Fruit fly (Drosophila melanogaster) whole organism, prepupa: ENCODE data around the gene CG13137.

Source experiments
- CG10631 ChIP-seq: fragments of 200-800 bp; sonication (Bioruptor generic); optimal IDR thresholded peaks from 2 replicates; lab custom pipeline; 2016; ENCODE audit warnings: missing biosample characterization, missing genetic modification characterization
- CG10669 ChIP-seq: fragments of 200-800 bp; sonication (Bioruptor generic); optimal IDR thresholded peaks from 3 replicates; lab custom pipeline; 2018; ENCODE audit warnings: missing biosample characterization, mild to moderate bottlenecking, missing genetic modification characterization, moderate library complexity
- CG11762 ChIP-seq: fragments of 200-800 bp; sonication (Bioruptor generic); optimal IDR thresholded peaks from 3 replicates; lab custom pipeline; 2016; ENCODE audit warnings: missing biosample characterization, missing genetic modification characterization; ENCODE audit not compliant: insufficient read depth
- CG11902 ChIP-seq: fragments of 200-800 bp; sonication (Bioruptor generic); optimal IDR thresholded peaks from 3 replicates; lab custom pipeline; 2016; ENCODE audit warnings: missing biosample characterization, missing genetic modification characterization
- CG15336 ChIP-seq: fragments of 200-800 bp; sonication (Bioruptor generic); IDR thresholded peaks from 2 replicates; pipeline ENCODE4 v1.3.6; 2022; ENCODE audit warnings: missing biosample characterization, missing genetic modification characterization
- CG16779 ChIP-seq: fragments of 200-800 bp; sonication (Bioruptor generic); optimal IDR thresholded peaks from 3 replicates; lab custom pipeline; 2017; ENCODE audit warnings: missing biosample characterization, mild to moderate bottlenecking, missing genetic modification characterization
- CG3032 ChIP-seq: fragments of 200-800 bp; optimal IDR thresholded peaks from 2 replicates; lab custom pipeline; 2019; ENCODE audit warnings: missing biosample characterization, mild to moderate bottlenecking, missing genetic modification characterization, moderate library complexity
- CG32006 ChIP-seq: fragments of 200-800 bp; sonication (Bioruptor generic); optimal IDR thresholded peaks from 3 replicates; lab custom pipeline; 2017; ENCODE audit warnings: missing biosample characterization, mild to moderate bottlenecking, missing genetic modification characterization
- CG34406 ChIP-seq: fragments of 200-800 bp; sonication (Bioruptor generic); optimal IDR thresholded peaks from 3 replicates; lab custom pipeline; 2016; ENCODE audit warnings: missing biosample characterization, missing genetic modification characterization
- CG3919 ChIP-seq: fragments of 200-800 bp; sonication (Bioruptor generic); optimal IDR thresholded peaks from 3 replicates; lab custom pipeline; 2016; ENCODE audit warnings: missing biosample characterization, missing genetic modification characterization
- CG4318 ChIP-seq: fragments of 200-800 bp; sonication (Bioruptor generic); optimal IDR thresholded peaks from 3 replicates; lab custom pipeline; 2017; ENCODE audit warnings: missing biosample characterization, mild to moderate bottlenecking, missing genetic modification characterization
- CG6163 ChIP-seq: fragments of 200-800 bp; sonication (Bioruptor generic); IDR thresholded peaks from 3 replicates; pipeline ENCODE4 v1.3.6; 2022; ENCODE audit warnings: missing biosample characterization, missing genetic modification characterization
- CG6276 ChIP-seq: fragments of 200-800 bp; sonication (Bioruptor generic); optimal IDR thresholded peaks from 2 replicates; lab custom pipeline; 2017; ENCODE audit warnings: missing biosample characterization, mild to moderate bottlenecking, missing genetic modification characterization
- CG6808 ChIP-seq: fragments of 200-800 bp; sonication (Bioruptor generic); optimal IDR thresholded peaks from 3 replicates; lab custom pipeline; 2017; ENCODE audit warnings: missing biosample characterization, missing genetic modification characterization, mild to moderate bottlenecking, moderate library complexity, missing genetic modification reagents
- CG6854 ChIP-seq: fragments of 200-800 bp; sonication (Bioruptor generic); optimal IDR thresholded peaks from 2 replicates; lab custom pipeline; 2017; ENCODE audit warnings: missing biosample characterization, mild to moderate bottlenecking, missing genetic modification characterization
- Eip75B ChIP-seq: fragments of 200-800 bp; sonication (Bioruptor generic); optimal IDR thresholded peaks from 3 replicates; lab custom pipeline; 2016; ENCODE audit warnings: missing biosample characterization, missing genetic modification characterization
- Eip78C ChIP-seq: fragments of 200-800 bp; sonication (Bioruptor generic); peaks from one replicate; lab custom pipeline; 2016; ENCODE audit warnings: missing biosample characterization, missing genetic modification characterization
- Ets21C ChIP-seq: fragments of 200-800 bp; sonication (Bioruptor generic); optimal IDR thresholded peaks from 3 replicates; lab custom pipeline; 2016; ENCODE audit warnings: missing biosample characterization, missing genetic modification characterization
- Hr38 ChIP-seq: sonication (Bioruptor generic); optimal IDR thresholded peaks from 2 replicates; lab custom pipeline; 2016; ENCODE audit warnings: missing biosample characterization, missing genetic modification characterization
- Met ChIP-seq: fragments of 200-800 bp; sonication (Bioruptor generic); optimal IDR thresholded peaks from 3 replicates; lab custom pipeline; 2016; ENCODE audit warnings: missing biosample characterization, missing genetic modification characterization
- OdsH ChIP-seq: fragments of 200-800 bp; sonication (Bioruptor generic); optimal IDR thresholded peaks from 3 replicates; lab custom pipeline; 2016; ENCODE audit warnings: missing biosample characterization, missing genetic modification characterization
- Smox ChIP-seq: fragments of 200-800 bp; sonication (Bioruptor generic); optimal IDR thresholded peaks from 3 replicates; lab custom pipeline; 2016; ENCODE audit warnings: missing biosample characterization, missing genetic modification characterization
- Sox102F ChIP-seq: fragments of 200-800 bp; sonication (Bioruptor generic); optimal IDR thresholded peaks from 2 replicates; lab custom pipeline; 2016; ENCODE audit warnings: missing biosample characterization, mild to moderate bottlenecking, missing genetic modification characterization
- Sox14 ChIP-seq: fragments of 200-800 bp; sonication (Bioruptor generic); optimal IDR thresholded peaks from 3 replicates; lab custom pipeline; 2016; ENCODE audit warnings: missing biosample characterization, missing genetic modification characterization
- Sox15 ChIP-seq: fragments of 200-800 bp; sonication (Bioruptor generic); optimal IDR thresholded peaks from 3 replicates; lab custom pipeline; 2016; ENCODE audit warnings: missing biosample characterization, missing genetic modification characterization
- achi ChIP-seq: fragments of 200-800 bp; sonication (Bioruptor generic); optimal IDR thresholded peaks from 3 replicates; lab custom pipeline; 2016; ENCODE audit warnings: missing biosample characterization, missing genetic modification characterization
- cyc ChIP-seq: fragments of 200-800 bp; sonication (Bioruptor generic); optimal IDR thresholded peaks from 3 replicates; lab custom pipeline; 2016; ENCODE audit warnings: missing biosample characterization, missing genetic modification characterization
- eg ChIP-seq: fragments of 200-800 bp; sonication (Bioruptor generic); IDR thresholded peaks from 3 replicates; pipeline ENCODE4 v1.3.6; 2022; ENCODE audit warnings: missing biosample characterization, missing genetic modification characterization
- esn ChIP-seq: fragments of 200-800 bp; sonication (Bioruptor generic); optimal IDR thresholded peaks from 2 replicates; lab custom pipeline; 2016; ENCODE audit warnings: missing biosample characterization, mild to moderate bottlenecking, missing genetic modification characterization, moderate library complexity
- fkh ChIP-seq: fragments of 200-800 bp; sonication (Bioruptor generic); optimal IDR thresholded peaks from 3 replicates; lab custom pipeline; 2017; ENCODE audit warnings: missing biosample characterization, mild to moderate bottlenecking, missing genetic modification characterization, moderate library complexity
- pdm3 ChIP-seq: fragments of 200-800 bp; sonication (Bioruptor generic); optimal IDR thresholded peaks from 3 replicates; lab custom pipeline; 2016; ENCODE audit warnings: missing biosample characterization, missing genetic modification characterization
- salr ChIP-seq, 2 experiments: fragments of 200-800 bp; sonication (Bioruptor generic); optimal IDR thresholded peaks; 3 replicates each; lab custom pipeline; 2016 to 2018; ENCODE audit warnings: missing biosample characterization in 2 of 2, missing genetic modification characterization in 2 of 2, mild to moderate bottlenecking in 1 of 2
- spab ChIP-seq: fragments of 200-800 bp; sonication (Bioruptor generic); optimal IDR thresholded peaks from 2 replicates; lab custom pipeline; 2017; ENCODE audit warnings: missing biosample characterization, mild to moderate bottlenecking, missing genetic modification characterization, missing genetic modification reagents
- topi ChIP-seq: fragments of 200-800 bp; sonication (Bioruptor generic); optimal IDR thresholded peaks from 3 replicates; lab custom pipeline; 2016; ENCODE audit warnings: missing biosample characterization, missing genetic modification characterization
- vri ChIP-seq: fragments of 200-800 bp; sonication (Bioruptor generic); optimal IDR thresholded peaks from 3 replicates; lab custom pipeline; 2016; ENCODE audit warnings: missing biosample characterization, mild to moderate bottlenecking, missing genetic modification characterization

The CG13137 gene

DNA sequence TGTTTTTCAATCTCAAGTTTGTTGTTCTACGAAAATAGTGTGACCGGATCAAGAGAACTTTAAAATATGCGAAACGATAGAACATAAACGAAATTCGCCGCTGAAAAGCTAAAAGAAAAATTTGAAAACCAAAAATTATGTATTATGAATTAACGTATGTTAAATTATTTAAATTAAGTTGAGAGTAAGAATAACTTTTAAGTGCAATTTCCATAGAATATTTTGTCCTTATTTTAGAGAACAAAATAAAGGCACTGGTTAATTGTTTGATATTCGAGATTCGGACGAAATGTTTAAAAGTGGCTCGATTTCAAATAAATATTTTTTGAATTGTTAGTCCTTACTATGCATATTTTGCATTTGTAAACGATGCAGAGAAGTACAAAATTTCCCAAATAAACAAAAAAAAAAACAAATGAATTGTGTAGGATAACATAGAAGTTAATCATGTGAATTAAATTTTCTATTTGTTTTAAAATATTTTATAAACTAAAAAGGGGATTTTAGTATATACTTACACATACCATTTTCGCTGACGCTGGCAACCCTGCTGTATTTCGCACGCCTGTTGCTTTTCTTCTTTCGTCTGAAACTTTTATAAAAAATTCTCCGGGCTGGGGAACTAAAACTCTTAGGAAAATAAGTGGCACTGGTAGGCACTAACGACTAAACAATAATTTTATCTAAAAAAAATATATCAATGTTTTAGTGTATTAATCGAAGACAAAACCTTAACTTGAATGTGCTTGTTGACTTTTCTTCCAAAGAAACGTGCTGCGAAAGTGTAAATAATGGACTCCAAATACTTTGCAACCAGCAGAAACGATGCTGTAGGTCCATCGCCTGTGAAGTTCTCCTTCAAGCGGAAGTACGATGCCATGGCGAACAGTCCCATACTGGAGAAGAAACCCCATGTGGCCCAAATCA lies 38.4 kb downstream of the CG13137 start, which contains the start of the genes CG5727 and ath:
Gene CG5727, minus strand, starts transcription at position 51 of the 927 bp plus-strand sequence.
Gene ath, plus strand, starts transcription at position 513 of the 927 bp plus-strand sequence.
- TF ChIP-seq CG32006 (GFP tag; lab: Kevin White, UChicago), result no peak
- TF ChIP-seq CG6163 (GFP tag; lab: Robert Waterston, UW), result no peak
- TF ChIP-seq spab (GFP tag; lab: Kevin White, UChicago), result no peak
- TF ChIP-seq salr (GFP tag; optimal IDR thresholded peaks at IDR 0.05; lab: Kevin White, UChicago), result no peak
- TF ChIP-seq vri, result no peak
- no peak for TF ChIP-seq cyc (GFP tag; lab: Kevin White, UChicago)
- TF ChIP-seq esn (GFP tag; lab: Kevin White, UChicago), result peak; percentile 18
- no peak for TF ChIP-seq CG34406 (GFP tag; lab: Kevin White, UChicago)
- peak; percentile 73 for TF ChIP-seq fkh
- TF ChIP-seq Smox (GFP tag; lab: Kevin White, UChicago), result no peak
- TF ChIP-seq CG10669 (GFP tag; lab: Kevin White, UChicago), result no peak
- TF ChIP-seq CG4318 (GFP tag; lab: Kevin White, UChicago), result no peak
- no peak for TF ChIP-seq CG6808 (GFP tag; lab: Kevin White, UChicago)
- peak; percentile 0 for TF ChIP-seq CG11762 (GFP tag; lab: Kevin White, UChicago)
- TF ChIP-seq eg, result no peak
- TF ChIP-seq CG3919 (GFP tag; lab: Kevin White, UChicago), result no peak
- TF ChIP-seq Sox15 (GFP tag; lab: Kevin White, UChicago), result no peak
- TF ChIP-seq Eip78C, result peak; percentile 71
- no peak for TF ChIP-seq CG10631
- peak; percentile 44 for TF ChIP-seq CG3032 (tag; lab: Kevin White, UChicago)
- no peak for TF ChIP-seq OdsH (GFP tag; lab: Kevin White, UChicago)
- no peak for TF ChIP-seq CG16779 (tag; lab: Kevin White, UChicago)
- TF ChIP-seq Hr38 (GFP tag; lab: Kevin White, UChicago), result no peak
- TF ChIP-seq CG11902 (GFP tag; lab: Kevin White, UChicago), result no peak
- TF ChIP-seq CG15336 (GFP tag; lab: Robert Waterston, UW), result no peak
- TF ChIP-seq Ets21C (GFP tag; lab: Kevin White, UChicago), result no peak
- TF ChIP-seq CG6276 (GFP tag; lab: Kevin White, UChicago), result no peak
- no peak for TF ChIP-seq Sox102F (GFP tag; lab: Kevin White, UChicago)
- TF ChIP-seq CG6854 (GFP tag; lab: Kevin White, UChicago), result no peak
- no peak for TF ChIP-seq Sox14
- no peak for TF ChIP-seq achi (GFP tag; lab: Kevin White, UChicago)
- no peak for TF ChIP-seq topi
- no peak for TF ChIP-seq Met (GFP tag; lab: Kevin White, UChicago)
- TF ChIP-seq pdm3, result no peak

dm6 chr2L:10220010-10220409 lies 47.5 kb downstream of the CG13137 start:
- no peak for TF ChIP-seq cyc (GFP tag; lab: Kevin White, UChicago)
- no peak for TF ChIP-seq eg
- no peak for TF ChIP-seq spab (GFP tag; lab: Kevin White, UChicago)
- peak; percentile 6 for TF ChIP-seq fkh
- no peak for TF ChIP-seq Eip75B (GFP tag; lab: Kevin White, UChicago)
